Worm (Caenorhabditis elegans): ENCODE measurements around the gene twk-25.
A peak's percentile ranks its signal among the peaks of the same experiment; 100 is the strongest.

Gene twk-25

ce11 chrIV:11526189-11526588, 21.7 kb downstream of the twk-25 start:
- TF ChIP-seq mel-28 (tag; optimal IDR thresholded peaks at IDR 0.05; ENCODE audit: borderline replicate concordance), result no peak
- no peak for TF ChIP-seq atf-7 (tag; optimal IDR thresholded peaks at IDR 0.05)
- no peak for TF ChIP-seq T26A5.8 (tag; optimal IDR thresholded peaks at IDR 0.05)
- TF ChIP-seq akir-1 (GFP tag; optimal IDR thresholded peaks at IDR 0.05), result no peak
- TF ChIP-seq F23B12.7 (tag; optimal IDR thresholded peaks at IDR 0.05; ENCODE audit: insufficient read depth), result no peak
- no peak for TF ChIP-seq madf-6 (GFP tag; IDR thresholded peaks at IDR 0.05)
- 0 out of 2 replicates have a peak, but pooled peaks have one; percentile 11 for TF ChIP-seq Y53G8AR.9 (GFP tag; conservative IDR thresholded peaks at IDR 0.05)
- TF ChIP-seq ceh-79 (tag; optimal IDR thresholded peaks at IDR 0.05), result no peak
- TF ChIP-seq attf-6 (GFP tag; IDR thresholded peaks at IDR 0.05), result no peak
- TF ChIP-seq dpl-1 (GFP tag; optimal IDR thresholded peaks at IDR 0.05), result no peak
- no peak for TF ChIP-seq ztf-26 (tag; optimal IDR thresholded peaks at IDR 0.05)
- TF ChIP-seq fkh-3 (tag; optimal IDR thresholded peaks at IDR 0.05), result no peak
- TF ChIP-seq Y56A3A.18 (GFP tag; IDR thresholded peaks at IDR 0.05), result peak; percentile 54; the same call in 1 of the 2 replicates

- TF ChIP-seq fkh-3 (tag; optimal IDR thresholded peaks at IDR 0.05), result peak; percentile 16
- peak; percentile 7 for TF ChIP-seq hrde-1 (tag; optimal IDR thresholded peaks at IDR 0.05; ENCODE audit: borderline replicate concordance)
- TF ChIP-seq ceh-79 (tag; optimal IDR thresholded peaks at IDR 0.05), result peak; percentile 6
- TF ChIP-seq athp-1 (tag; optimal IDR thresholded peaks at IDR 0.05), result peak; percentile 28
- TF ChIP-seq tbx-9 (tag; optimal IDR thresholded peaks at IDR 0.05; ENCODE audit: borderline replicate concordance), result no peak
- TF ChIP-seq lsy-27 (tag; optimal IDR thresholded peaks at IDR 0.05; ENCODE audit: borderline replicate concordance, insufficient read depth), result no peak
- TF ChIP-seq lin-54 (GFP tag; optimal IDR thresholded peaks at IDR 0.05), result peak; percentile 28
Observed at ce11 chrIV:11527752-11528151, 23.2 kb downstream of the twk-25 start, which contains the start of gene M04B2.2. M04B2.2 (plus strand) TSS chrIV:11528052.

ce11 chrIV:11548671-11549070, 44.2 kb downstream of the twk-25 start, which contains the start of gene M04B2.7:
M04B2.7 (minus strand) TSS chrIV:11548771.
- TF ChIP-seq ceh-91 (GFP tag; IDR thresholded peaks at IDR 0.05) (no peak), unc-130 (GFP tag; optimal IDR thresholded peaks at IDR 0.05) (no peak), K11D2.4 (GFP tag; IDR thresholded peaks at IDR 0.05) (no peak), Y53G8AR.9 (GFP tag; conservative IDR thresholded peaks at IDR 0.05) (no peak), egl-18 (GFP tag; IDR thresholded peaks at IDR 0.05) (no peak), cebp-2 (GFP tag; IDR thresholded peaks at IDR 0.05) (no peak), ceh-58 (GFP tag; IDR thresholded peaks at IDR 0.05) (no peak), rcor-1 (GFP tag; IDR thresholded peaks at IDR 0.05) (no peak), lsl-1 (GFP tag; optimal IDR thresholded peaks at IDR 0.05) (no peak), tbx-9 (tag; optimal IDR thresholded peaks at IDR 0.05; ENCODE audit: borderline replicate concordance) (no peak), ceh-40 (GFP tag; IDR thresholded peaks at IDR 0.05) (no peak), F23B12.7 (tag; optimal IDR thresholded peaks at IDR 0.05; ENCODE audit: insufficient read depth) (no peak), zfh-2 (GFP tag; conservative IDR thresholded peaks at IDR 0.05) (no peak), akir-1 (GFP tag; optimal IDR thresholded peaks at IDR 0.05) (no peak), mes-4 (tag; optimal IDR thresholded peaks at IDR 0.05) (no peak), ama-1 (optimal IDR thresholded peaks at IDR 0.05) (no peak), ama-1 (GFP tag; optimal IDR thresholded peaks at IDR 0.05) (no peak), dox-1 (GFP tag; IDR thresholded peaks at IDR 0.05) (no peak)

- TF ChIP-seq Y53F4B.3 (GFP tag; IDR thresholded peaks at IDR 0.05) (no peak), rpc-1 (optimal IDR thresholded peaks at IDR 0.05) (peak; percentile 98), rpc-1 (tag; optimal IDR thresholded peaks at IDR 0.05) (peak; percentile 95), let-607 (tag; optimal IDR thresholded peaks at IDR 0.05) (peak; percentile 62 to 68), mxl-1 (tag; optimal IDR thresholded peaks at IDR 0.05) (peak; percentile 6), B0035.1 (tag; optimal IDR thresholded peaks at IDR 0.05) (no peak), sdz-38 (tag; optimal IDR thresholded peaks at IDR 0.05) (no peak), bed-2 (GFP tag; IDR thresholded peaks at IDR 0.05) (no peak), C17E4.6 (GFP tag; IDR thresholded peaks at IDR 0.05) (no peak), egl-18 (GFP tag; IDR thresholded peaks at IDR 0.05) (no peak), Y56A3A.18 (GFP tag; IDR thresholded peaks at IDR 0.05) (no peak; the same call in 1 of the 2 replicates), hlh-26 (GFP tag; conservative IDR thresholded peaks at IDR 0.05) (no peak), tbx-9 (tag; optimal IDR thresholded peaks at IDR 0.05; ENCODE audit: borderline replicate concordance) (no peak), attf-5 (GFP tag; optimal IDR thresholded peaks at IDR 0.05) (no peak), lsy-27 (tag; optimal IDR thresholded peaks at IDR 0.05; ENCODE audit: borderline replicate concordance, insufficient read depth) (no peak), snpc-4 (GFP tag; optimal IDR thresholded peaks at IDR 0.05) (peak; percentile 79), snpc-4 (tag; optimal IDR thresholded peaks at IDR 0.05) (peak in 3 of 4 experiments; percentile 65 to 85 (median 81))
Observed at ce11 chrIV:11549694-11550093, 45.2 kb downstream of the twk-25 start.

Measured in whole organism, young adult.